Worm (Caenorhabditis elegans) whole organism, L4 larva: ENCODE data around the gene gpa-6.

Experiments
- F10B5.3 ChIP-seq: sonication (generic microtip); optimal IDR thresholded peaks from 2 replicates; lab custom pipeline; 2016; ENCODE audit warnings: mild to moderate bottlenecking, missing genetic modification characterization, missing compliant biosample characterization
- F26F4.8 ChIP-seq: fragments of 200-800 bp; sonication (Bioruptor generic); conservative IDR thresholded peaks from 2 replicates; pipeline ENCODE4 v1.3.6; 2022; ENCODE audit warnings: missing genetic modification characterization, missing compliant biosample characterization
- F37D6.2 ChIP-seq: sonication (generic microtip); optimal IDR thresholded peaks from 2 replicates; lab custom pipeline; 2016; ENCODE audit warnings: mild to moderate bottlenecking, missing genetic modification characterization, missing compliant biosample characterization
- F49E8.2 ChIP-seq: sonication (generic microtip); optimal IDR thresholded peaks from 2 replicates; lab custom pipeline; 2016; ENCODE audit warnings: missing compliant biosample characterization, mild to moderate bottlenecking, missing genetic modification characterization, borderline replicate concordance
- R02D3.7 ChIP-seq: fragments of 150-350 bp; sonication (generic microtip); optimal IDR thresholded peaks from 3 replicates; lab custom pipeline; 2014; ENCODE audit warnings: missing biosample characterization, missing genetic modification characterization
- T26A8.4 ChIP-seq: fragments of 200-800 bp; sonication (Bioruptor generic); IDR thresholded peaks from 2 replicates; pipeline ENCODE4 v1.3.6; 2022; ENCODE audit warnings: missing genetic modification characterization, missing compliant biosample characterization
- Y48G9A.11 ChIP-seq: fragments of 200-800 bp; sonication (Bioruptor generic); IDR thresholded peaks from 2 replicates; pipeline ENCODE4 v1.3.6; 2022; ENCODE audit warnings: missing genetic modification reagents, missing genetic modification characterization, missing compliant biosample characterization
- Y5F2A.4 ChIP-seq: fragments of 200-800 bp; sonication (Bioruptor generic); optimal IDR thresholded peaks from 2 replicates; lab custom pipeline; 2018; ENCODE audit warnings: mild to moderate bottlenecking, missing genetic modification characterization, missing compliant biosample characterization
- arid-1 ChIP-seq: fragments of 200-800 bp; sonication (Bioruptor generic); conservative IDR thresholded peaks from 2 replicates; pipeline ENCODE4 v1.3.6; 2022; ENCODE audit warnings: missing genetic modification reagents, missing genetic modification characterization, missing compliant biosample characterization
- ceh-32 ChIP-seq: sonication (generic microtip); optimal IDR thresholded peaks from 2 replicates; lab custom pipeline; 2016; ENCODE audit warnings: mild to moderate bottlenecking, missing genetic modification characterization, missing compliant biosample characterization; ENCODE audit not compliant: poor library complexity
- ceh-82 ChIP-seq: sonication (generic microtip); optimal IDR thresholded peaks from 2 replicates; lab custom pipeline; 2017; ENCODE audit warnings: missing biosample characterization, missing genetic modification characterization
- cey-2 ChIP-seq: sonication (generic microtip); optimal IDR thresholded peaks from 3 replicates; lab custom pipeline; 2017; ENCODE audit warnings: missing genetic modification characterization, mild to moderate bottlenecking, missing compliant biosample characterization, antibody characterized with exemption, borderline replicate concordance; ENCODE audit not compliant: insufficient read depth
- ctbp-1 ChIP-seq: fragments of 200-800 bp; sonication (Bioruptor generic); IDR thresholded peaks from 2 replicates; pipeline ENCODE4 v1.3.6; 2022; ENCODE audit warnings: missing genetic modification reagents, missing genetic modification characterization, missing compliant biosample characterization
- daf-12 ChIP-seq: fragments of 150-350 bp; optimal IDR thresholded peaks from 2 replicates; lab custom pipeline; 2014; ENCODE audit warnings: missing biosample characterization, missing genetic modification reagents, missing genetic modification characterization
- dmd-8 ChIP-seq: fragments of 200-800 bp; sonication (Bioruptor generic); IDR thresholded peaks from 2 replicates; pipeline ENCODE4 v1.3.6; 2022; ENCODE audit warnings: missing genetic modification characterization, missing compliant biosample characterization
- dmd-9 ChIP-seq: fragments of 200-800 bp; sonication (Bioruptor generic); IDR thresholded peaks from 2 replicates; pipeline ENCODE4 v1.3.6; 2022; ENCODE audit warnings: missing genetic modification reagents, missing genetic modification characterization, missing compliant biosample characterization
- duxl-1 ChIP-seq: sonication (generic microtip); optimal IDR thresholded peaks from 2 replicates; lab custom pipeline; 2016; ENCODE audit warnings: mild to moderate bottlenecking, missing genetic modification characterization, moderate library complexity, missing compliant biosample characterization; ENCODE audit not compliant: poor library complexity
- egl-27 ChIP-seq: sonication (generic microtip); optimal IDR thresholded peaks from 3 replicates; lab custom pipeline; 2017; ENCODE audit warnings: missing biosample characterization, missing genetic modification reagents, missing genetic modification characterization
- egl-43 ChIP-seq: fragments of 200-800 bp; sonication (Bioruptor generic); IDR thresholded peaks from 2 replicates; pipeline ENCODE4 v1.3.6; 2022; ENCODE audit warnings: missing genetic modification reagents, missing genetic modification characterization, missing compliant biosample characterization
- fkh-10 ChIP-seq: fragments of 150-350 bp; optimal IDR thresholded peaks from 2 replicates; lab custom pipeline; 2014; ENCODE audit warnings: missing biosample characterization, missing genetic modification reagents, missing genetic modification characterization
- gei-8 ChIP-seq: fragments of 200-800 bp; sonication (Bioruptor generic); optimal IDR thresholded peaks from 2 replicates; lab custom pipeline; 2018; ENCODE audit warnings: mild to moderate bottlenecking, missing genetic modification characterization, missing compliant biosample characterization
- hif-1 ChIP-seq, 2 experiments: sonication (generic microtip); optimal IDR thresholded peaks; 2 replicates each; lab custom pipeline; 2016 to 2017; ENCODE audit warnings: missing compliant biosample characterization in 2 of 2, missing genetic modification characterization in 2 of 2, missing genetic modification reagents in 2 of 2, missing genotype in 2 of 2, mild to moderate bottlenecking in 1 of 2
- lim-7 ChIP-seq: fragments of 200-800 bp; sonication (Bioruptor generic); IDR thresholded peaks from 2 replicates; pipeline ENCODE4 v1.3.6; 2022; ENCODE audit warnings: missing genetic modification characterization, missing compliant biosample characterization
- lin-1 ChIP-seq: fragments of 200-800 bp; sonication (Bioruptor generic); IDR thresholded peaks from 2 replicates; pipeline ENCODE4 v1.3.6; 2022; ENCODE audit warnings: missing genetic modification reagents, missing genetic modification characterization, missing compliant biosample characterization
- lin-29 ChIP-seq: fragments of 200-800 bp; sonication (Bioruptor generic); IDR thresholded peaks from 2 replicates; pipeline ENCODE4 v1.3.6; 2022; ENCODE audit warnings: missing genetic modification reagents, missing genetic modification characterization, missing compliant biosample characterization
- lin-38 ChIP-seq: fragments of 200-800 bp; sonication (Bioruptor generic); IDR thresholded peaks from 2 replicates; pipeline ENCODE4 v1.3.6; 2022; ENCODE audit warnings: missing genetic modification reagents, missing genetic modification characterization, missing compliant biosample characterization
- madf-9 ChIP-seq: fragments of 200-800 bp; sonication (Bioruptor generic); conservative IDR thresholded peaks from 2 replicates; pipeline ENCODE4 v1.3.6; 2022; ENCODE audit warnings: missing genetic modification reagents, missing genetic modification characterization, missing compliant biosample characterization
- mdt-29 ChIP-seq: fragments of 200-800 bp; sonication (Bioruptor generic); IDR thresholded peaks from 2 replicates; pipeline ENCODE4 v1.3.6; 2022; ENCODE audit warnings: missing genetic modification reagents, missing genetic modification characterization, missing compliant biosample characterization
- mes-2 ChIP-seq: sonication (generic microtip); optimal IDR thresholded peaks from 2 replicates; lab custom pipeline; 2016; ENCODE audit warnings: missing genotype, mild to moderate bottlenecking, missing genetic modification characterization, missing compliant biosample characterization; ENCODE audit not compliant: poor library complexity, severe bottlenecking
- mxl-2 ChIP-seq: fragments of 200-800 bp; sonication (Bioruptor generic); conservative IDR thresholded peaks from 2 replicates; pipeline ENCODE4 v1.3.6; 2022; ENCODE audit warnings: missing genetic modification reagents, missing genetic modification characterization, missing compliant biosample characterization
- mxl-3 ChIP-seq: fragments of 200-800 bp; sonication (Bioruptor generic); optimal IDR thresholded peaks from 2 replicates; lab custom pipeline; 2018; ENCODE audit warnings: mild to moderate bottlenecking, missing genetic modification characterization, missing compliant biosample characterization
- nhr-11 ChIP-seq: fragments of 150-350 bp; optimal IDR thresholded peaks from 2 replicates; lab custom pipeline; 2014; ENCODE audit warnings: missing biosample characterization, missing genetic modification characterization
- nhr-237 ChIP-seq: sonication (generic microtip); optimal IDR thresholded peaks from 2 replicates; lab custom pipeline; 2017; ENCODE audit warnings: missing biosample characterization, missing genetic modification characterization
- nhr-25 ChIP-seq: sonication (generic microtip); optimal IDR thresholded peaks from 2 replicates; lab custom pipeline; 2017; ENCODE audit warnings: missing genetic modification characterization, mild to moderate bottlenecking, missing compliant biosample characterization, antibody characterized with exemption, moderate library complexity, borderline replicate concordance; ENCODE audit not compliant: insufficient read depth
- nhr-42 ChIP-seq: fragments of 200-800 bp; sonication (Bioruptor generic); IDR thresholded peaks from 2 replicates; pipeline ENCODE4 v1.3.6; 2022; ENCODE audit warnings: missing genetic modification characterization, missing compliant biosample characterization
- nhr-76 ChIP-seq: fragments of 150-350 bp; optimal IDR thresholded peaks from 2 replicates; lab custom pipeline; 2014; ENCODE audit warnings: missing biosample characterization, missing genetic modification characterization
- php-3 ChIP-seq: fragments of 200-800 bp; sonication (Bioruptor generic); IDR thresholded peaks from 2 replicates; pipeline ENCODE4 v1.3.6; 2022; ENCODE audit warnings: missing genetic modification reagents, missing genetic modification characterization, missing compliant biosample characterization
- pqm-1 ChIP-seq: sonication (generic microtip); optimal IDR thresholded peaks from 2 replicates; lab custom pipeline; 2017; ENCODE audit warnings: missing biosample characterization, missing genetic modification characterization
- rbr-2 ChIP-seq: sonication (generic microtip); optimal IDR thresholded peaks from 2 replicates; lab custom pipeline; 2016; ENCODE audit warnings: missing genotype, missing genetic modification characterization, missing compliant biosample characterization
- saeg-2 ChIP-seq: fragments of 200-800 bp; sonication (Bioruptor generic); IDR thresholded peaks from 2 replicates; pipeline ENCODE4 v1.3.6; 2022; ENCODE audit warnings: missing genetic modification reagents, missing genetic modification characterization, missing compliant biosample characterization
- set-16 ChIP-seq: fragments of 200-800 bp; sonication (Bioruptor generic); IDR thresholded peaks from 2 replicates; pipeline ENCODE4 v1.3.6; 2022; ENCODE audit warnings: missing genetic modification reagents, missing genetic modification characterization, missing compliant biosample characterization
- snpc-4 ChIP-seq: fragments of 150-350 bp; optimal IDR thresholded peaks from 2 replicates; lab custom pipeline; 2014; ENCODE audit warnings: missing biosample characterization, missing genetic modification characterization
- spr-1 ChIP-seq: sonication (generic microtip); optimal IDR thresholded peaks from 2 replicates; lab custom pipeline; 2016; ENCODE audit warnings: mild to moderate bottlenecking, missing genetic modification characterization, missing compliant biosample characterization
- unc-39 ChIP-seq: sonication (generic microtip); optimal IDR thresholded peaks from 2 replicates; lab custom pipeline; 2017; ENCODE audit warnings: missing biosample characterization, missing genetic modification characterization
- vab-7 ChIP-seq: fragments of 200-800 bp; sonication (Bioruptor generic); IDR thresholded peaks from 2 replicates; pipeline ENCODE4 v1.3.6; 2022; ENCODE audit warnings: missing genetic modification reagents, missing genetic modification characterization, missing compliant biosample characterization
- zfp-3 ChIP-seq: fragments of 200-800 bp; sonication (Bioruptor generic); conservative IDR thresholded peaks from 2 replicates; pipeline ENCODE4 v1.3.6; 2022; ENCODE audit warnings: missing genetic modification reagents, missing genetic modification characterization, missing compliant biosample characterization
- zip-11 ChIP-seq: fragments of 200-800 bp; sonication (Bioruptor generic); IDR thresholded peaks from 2 replicates; pipeline ENCODE4 v1.3.6; 2022; ENCODE audit warnings: missing genetic modification characterization, missing compliant biosample characterization
- zip-2 ChIP-seq: fragments of 150-350 bp; optimal IDR thresholded peaks from 2 replicates; lab custom pipeline; 2014; ENCODE audit warnings: missing biosample characterization, missing genetic modification characterization
- ztf-11 ChIP-seq: fragments of 150-350 bp; optimal IDR thresholded peaks from 2 replicates; lab custom pipeline; 2014; ENCODE audit warnings: missing biosample characterization, missing genetic modification characterization
- ztf-7 ChIP-seq: fragments of 150-350 bp; optimal IDR thresholded peaks from 2 replicates; lab custom pipeline; 2014; ENCODE audit warnings: missing biosample characterization, missing genetic modification characterization

gpa-6 gene

DNA sequence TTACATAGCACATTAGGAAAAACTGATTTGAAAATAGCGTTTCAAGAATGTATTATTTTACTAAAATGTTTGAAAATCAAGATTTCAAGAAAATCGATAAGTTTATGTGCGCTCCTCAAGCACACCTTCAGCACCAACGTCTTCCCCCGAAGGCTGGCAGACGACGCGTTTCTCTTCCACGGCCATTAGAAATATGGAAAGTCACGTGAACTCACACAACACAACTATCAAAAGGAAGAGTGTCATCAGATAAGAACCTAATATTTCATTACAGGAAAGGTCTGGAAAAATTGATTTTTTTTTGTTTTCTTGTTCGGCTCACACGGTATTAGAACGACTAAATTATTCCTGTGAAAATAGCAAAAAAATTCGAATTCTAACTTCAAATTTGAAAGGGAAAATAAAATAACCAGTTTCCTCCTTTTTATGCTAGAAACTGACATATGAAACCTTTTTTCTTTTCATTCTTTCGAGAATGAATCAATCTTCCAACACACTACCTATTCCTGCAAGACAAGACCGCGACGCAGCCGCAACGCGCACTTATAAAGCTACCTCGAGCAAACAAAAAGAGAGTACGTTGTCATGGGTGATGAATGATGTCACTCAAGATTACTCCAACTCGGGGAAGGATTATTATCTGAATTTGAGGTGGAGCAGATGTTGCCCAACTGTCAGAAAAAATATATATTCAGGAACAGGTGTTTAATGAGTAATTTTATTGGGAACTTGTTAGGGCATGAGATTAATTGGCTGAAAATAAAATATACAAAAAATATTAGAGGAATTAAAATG, 34.3 kb downstream of the gpa-6 start (continued):
- TF ChIP-seq mxl-3 (GFP tag; lab: Kevin White, UChicago) (peak; percentile 34), nhr-25 (no peak), zfp-3 (GFP tag; lab: Robert Waterston, UW) (no peak), arid-1 (GFP tag; lab: Robert Waterston, UW) (no peak), Y5F2A.4 (GFP tag; lab: Kevin White, UChicago) (no peak), mdt-29 (no peak), egl-27 (no peak), cey-2 (tag; lab: Kevin White, UChicago) (no peak), madf-9 (no peak), fkh-10 (GFP tag; lab: Kevin White, UChicago) (no peak), T26A8.4 (GFP tag; lab: Robert Waterston, UW) (no peak), ztf-7 (tag; lab: Kevin White, UChicago) (no peak), dmd-8 (no peak), zip-11 (no peak), nhr-11 (tag; lab: Kevin White, UChicago) (peak; percentile 26), nhr-42 (no peak), lim-7 (GFP tag; lab: Robert Waterston, UW) (no peak), spr-1 (tag; lab: Kevin White, UChicago) (no peak), ztf-11 (tag; lab: Kevin White, UChicago) (no peak), pqm-1 (tag; lab: Kevin White, UChicago) (peak; percentile 13), mes-2 (peak; percentile 61), hif-1 (tag; optimal IDR thresholded peaks at IDR 0.05; lab: Kevin White, UChicago) (peak in 1 of 2 experiments; percentile 26), gei-8 (no peak), saeg-2 (GFP tag; lab: Robert Waterston, UW) (no peak), R02D3.7 (tag; lab: Kevin White, UChicago) (no peak), F26F4.8 (no peak), lin-29 (no peak), lin-38 (GFP tag; lab: Robert Waterston, UW) (no peak), egl-43 (GFP tag; lab: Robert Waterston, UW) (no peak), F49E8.2 (no peak), F10B5.3 (tag; lab: Kevin White, UChicago) (no peak), ceh-32 (tag; lab: Kevin White, UChicago) (no peak), nhr-237 (tag; lab: Kevin White, UChicago) (no peak), zip-2 (tag; lab: Kevin White, UChicago) (no peak), dmd-9 (GFP tag; lab: Robert Waterston, UW) (no peak), snpc-4 (no peak), ctbp-1 (GFP tag; lab: Robert Waterston, UW) (no peak), daf-12 (no peak), unc-39 (tag; lab: Kevin White, UChicago) (no peak), lin-1 (no peak), mxl-2 (GFP tag; lab: Robert Waterston, UW) (no peak), F37D6.2 (tag; lab: Kevin White, UChicago) (no peak), set-16 (GFP tag; lab: Robert Waterston, UW) (no peak), duxl-1 (tag; lab: Kevin White, UChicago) (no peak), Y48G9A.11 (GFP tag; lab: Robert Waterston, UW) (no peak), ceh-82 (tag; lab: Kevin White, UChicago) (no peak), nhr-76 (no peak), vab-7 (GFP tag; lab: Robert Waterston, UW) (no peak), rbr-2 (tag; lab: Kevin White, UChicago) (no peak), php-3 (GFP tag; lab: Robert Waterston, UW) (0 out of 2 replicates have a peak, but pooled peaks have one; percentile 33)
